Worm (Caenorhabditis elegans): ENCODE results near the gene C55A6.11.

Gene C55A6.11

ce11 chrV:11515145-11515544, 5.2 kb upstream of the C55A6.11 start:
- no peak for TF ChIP-seq ref-2 (tag; optimal IDR thresholded peaks at IDR 0.05)
- TF ChIP-seq pax-1 (tag; optimal IDR thresholded peaks at IDR 0.05): no peak

ce11 chrV:11516141-11516591, 4.1 kb upstream of the C55A6.11 start, which contains the start of gene sdz-8:
Gene sdz-8, minus strand, starts transcription at chrV:11516191.
- TF ChIP-seq pha-2 (tag; optimal IDR thresholded peaks at IDR 0.05): no peak
- TF ChIP-seq ttx-3 (tag; optimal IDR thresholded peaks at IDR 0.05): no peak
- TF ChIP-seq dmd-4 (tag; optimal IDR thresholded peaks at IDR 0.05; ENCODE audit: borderline replicate concordance): no peak
- TF ChIP-seq elt-4 (tag; optimal IDR thresholded peaks at IDR 0.05): no peak
- TF ChIP-seq F13H6.1 (tag; optimal IDR thresholded peaks at IDR 0.05): no peak
- TF ChIP-seq hlh-6 (tag; optimal IDR thresholded peaks at IDR 0.05): no peak
- TF ChIP-seq madf-2 (tag; optimal IDR thresholded peaks at IDR 0.05): no peak
- no peak for TF ChIP-seq ceh-34 (tag; optimal IDR thresholded peaks at IDR 0.05)
- TF ChIP-seq C08G9.2 (tag; optimal IDR thresholded peaks at IDR 0.05): no peak
- TF ChIP-seq hlh-8 (tag; optimal IDR thresholded peaks at IDR 0.05): no peak
- TF ChIP-seq ceh-14 (tag; optimal IDR thresholded peaks at IDR 0.05): no peak

ce11 chrV:11517789-11518188, 2.5 kb upstream of the C55A6.11 start, which contains the start of gene C55A6.4:
Gene C55A6.4, minus strand, starts transcription at chrV:11517889.
- TF ChIP-seq dmd-4 (tag; optimal IDR thresholded peaks at IDR 0.05; ENCODE audit: borderline replicate concordance): no peak
- TF ChIP-seq Y22D7AL.16 (tag; optimal IDR thresholded peaks at IDR 0.05): no peak
- no peak for TF ChIP-seq npax-4 (tag; optimal IDR thresholded peaks at IDR 0.05)
- no peak for TF ChIP-seq C38D4.7 (GFP tag; optimal IDR thresholded peaks at IDR 0.05)
- no peak for TF ChIP-seq unc-55 (GFP tag; optimal IDR thresholded peaks at IDR 0.05)

- no peak for TF ChIP-seq hlh-13 (GFP tag; optimal IDR thresholded peaks at IDR 0.05)
- TF ChIP-seq ceh-45 (GFP tag; IDR thresholded peaks at IDR 0.05): no peak
- TF ChIP-seq zip-5 (tag; optimal IDR thresholded peaks at IDR 0.05): peak; percentile 9
- no peak for TF ChIP-seq pha-4 (tag; optimal IDR thresholded peaks at IDR 0.05)
- no peak for TF ChIP-seq npax-4 (tag; optimal IDR thresholded peaks at IDR 0.05)
- no peak for TF ChIP-seq dmd-4 (tag; optimal IDR thresholded peaks at IDR 0.05; ENCODE audit: borderline replicate concordance)
- no peak for TF ChIP-seq pros-1 (tag; optimal IDR thresholded peaks at IDR 0.05)
- no peak for TF ChIP-seq ahr-1 (tag; optimal IDR thresholded peaks at IDR 0.05)
- peak; percentile 36 for TF ChIP-seq ceh-14 (tag; optimal IDR thresholded peaks at IDR 0.05)
- TF ChIP-seq C08G9.2 (tag; optimal IDR thresholded peaks at IDR 0.05): no peak
- no peak for TF ChIP-seq hlh-8 (tag; optimal IDR thresholded peaks at IDR 0.05)
- peak; percentile 53 for TF ChIP-seq unc-55 (GFP tag; optimal IDR thresholded peaks at IDR 0.05)
- TF ChIP-seq K09A11.1 (tag; optimal IDR thresholded peaks at IDR 0.05; ENCODE audit: insufficient read depth): peak; percentile 33
- TF ChIP-seq lim-6 (tag; optimal IDR thresholded peaks at IDR 0.05): no peak
- TF ChIP-seq unc-86 (tag; optimal IDR thresholded peaks at IDR 0.05): peak; percentile 52
- TF ChIP-seq pat-9 (tag; optimal IDR thresholded peaks at IDR 0.05): peak; percentile 32
- TF ChIP-seq ceh-31 (tag; optimal IDR thresholded peaks at IDR 0.05): peak; percentile 43
- no peak for TF ChIP-seq K02D7.2 (tag; optimal IDR thresholded peaks at IDR 0.05)
- TF ChIP-seq lin-11 (tag; optimal IDR thresholded peaks at IDR 0.05): peak; percentile 40
- TF ChIP-seq madf-2 (tag; optimal IDR thresholded peaks at IDR 0.05): peak; percentile 42
- TF ChIP-seq che-1 (tag; optimal IDR thresholded peaks at IDR 0.05): peak; percentile 63
- TF ChIP-seq elt-4 (tag; optimal IDR thresholded peaks at IDR 0.05): no peak
- TF ChIP-seq ceh-30 (tag; optimal IDR thresholded peaks at IDR 0.05): no peak
- no peak for TF ChIP-seq fax-1 (tag; optimal IDR thresholded peaks at IDR 0.05)
- TF ChIP-seq pax-1 (tag; optimal IDR thresholded peaks at IDR 0.05): no peak
- peak; percentile 57 for TF ChIP-seq ztf-16 (tag; optimal IDR thresholded peaks at IDR 0.05)
- TF ChIP-seq tbx-7 (tag; optimal IDR thresholded peaks at IDR 0.05): peak; percentile 16
- TF ChIP-seq ceh-22 (tag; optimal IDR thresholded peaks at IDR 0.05): no peak
- TF ChIP-seq ceh-48 (tag; optimal IDR thresholded peaks at IDR 0.05): peak; percentile 33
- no peak for TF ChIP-seq ceh-24 (tag; optimal IDR thresholded peaks at IDR 0.05)
- no peak for TF ChIP-seq T23F11.4 (GFP tag; optimal IDR thresholded peaks at IDR 0.05)
- TF ChIP-seq gmeb-2 (tag; optimal IDR thresholded peaks at IDR 0.05): peak; percentile 50
- TF ChIP-seq F13H6.1 (tag; optimal IDR thresholded peaks at IDR 0.05): no peak
- peak; percentile 50; the same call in 1 of the 2 replicates for TF ChIP-seq unc-3 (GFP tag; conservative IDR thresholded peaks at IDR 0.05)
- peak; percentile 49 for TF ChIP-seq unc-3 (tag; optimal IDR thresholded peaks at IDR 0.05)
- no peak for TF ChIP-seq eyg-1 (tag; optimal IDR thresholded peaks at IDR 0.05)
- TF ChIP-seq nhr-232 (tag; optimal IDR thresholded peaks at IDR 0.05): no peak
- TF ChIP-seq pqm-1 (tag; optimal IDR thresholded peaks at IDR 0.05): no peak
- no peak for TF ChIP-seq unc-42 (tag; optimal IDR thresholded peaks at IDR 0.05)
These were observed 1.1 kb downstream of the C55A6.11 start, which contains the start of gene pafo-1 for ce11 chrV:11521448-11521847. Gene pafo-1, plus strand, starts transcription at chrV:11521703.

Data from whole organism, late embryonic.